Fruit fly (Drosophila melanogaster) whole organism, embryonic: ENCODE measurements around the gene Osi19.

Experiments used
- Atf6 ChIP-seq: fragments of 200-800 bp; sonication (Bioruptor generic); IDR thresholded peaks from 2 replicates; pipeline ENCODE4 v1.3.6; 2022; ENCODE audit warnings: missing biosample characterization, missing genetic modification characterization
- CG10267 ChIP-seq: fragments of 200-800 bp; sonication (Bioruptor generic); optimal IDR thresholded peaks from 2 replicates; lab custom pipeline; 2018; ENCODE audit warnings: missing biosample characterization, mild to moderate bottlenecking, missing genetic modification characterization, moderate library complexity
- CG10959 ChIP-seq: fragments of 200-800 bp; sonication (Bioruptor generic); IDR thresholded peaks from 2 replicates; pipeline ENCODE4 v1.3.6; 2022; ENCODE audit warnings: missing biosample characterization, missing genetic modification characterization
- CG11504 ChIP-seq: fragments of 200-800 bp; sonication (Bioruptor generic); optimal IDR thresholded peaks from 3 replicates; lab custom pipeline; 2019; ENCODE audit warnings: missing biosample characterization, mild to moderate bottlenecking, missing genetic modification characterization, moderate library complexity
- CG12659 ChIP-seq: fragments of 200-800 bp; sonication (Bioruptor generic); optimal IDR thresholded peaks from 3 replicates; lab custom pipeline; 2017; ENCODE audit warnings: mild to moderate bottlenecking, missing biosample characterization, missing genetic modification reagents, missing genetic modification characterization
- CG12942 ChIP-seq: fragments of 200-800 bp; sonication (Bioruptor generic); optimal IDR thresholded peaks from 3 replicates; lab custom pipeline; 2016; ENCODE audit warnings: missing biosample characterization, missing genetic modification characterization
- CG1529 ChIP-seq: fragments of 200-800 bp; sonication (Bioruptor generic); optimal IDR thresholded peaks from 3 replicates; lab custom pipeline; 2018; ENCODE audit warnings: missing biosample characterization, missing genetic modification characterization
- CG17802 ChIP-seq: fragments of 200-800 bp; sonication (Bioruptor generic); optimal IDR thresholded peaks from 2 replicates; lab custom pipeline; 2018; ENCODE audit warnings: missing biosample characterization, mild to moderate bottlenecking, missing genetic modification characterization, moderate library complexity
- CG31224 ChIP-seq: fragments of 200-800 bp; sonication (Bioruptor generic); IDR thresholded peaks from 2 replicates; pipeline ENCODE4 v1.3.6; 2022; ENCODE audit warnings: missing biosample characterization, missing genetic modification characterization
- CG32767 ChIP-seq: fragments of 200-800 bp; sonication (Bioruptor generic); IDR thresholded peaks from 2 replicates; pipeline ENCODE4 v1.3.6; 2022; ENCODE audit warnings: missing biosample characterization, missing genetic modification characterization
- CG4360 ChIP-seq: fragments of 200-800 bp; sonication (Bioruptor generic); IDR thresholded peaks from 2 replicates; pipeline ENCODE4 v1.3.6; 2022; ENCODE audit warnings: missing biosample characterization, missing genetic modification characterization
- CG43689 ChIP-seq: fragments of 200-800 bp; sonication (Bioruptor generic); IDR thresholded peaks from 2 replicates; pipeline ENCODE4 v1.3.6; 2022; ENCODE audit warnings: missing biosample characterization, missing genetic modification characterization
- CG4854 ChIP-seq: fragments of 200-800 bp; sonication (Bioruptor generic); optimal IDR thresholded peaks from 2 replicates; lab custom pipeline; 2016; ENCODE audit warnings: missing biosample characterization, missing genetic modification characterization, inconsistent platforms
- CG6254 ChIP-seq: fragments of 200-800 bp; sonication (Bioruptor generic); optimal IDR thresholded peaks from 3 replicates; lab custom pipeline; 2017; ENCODE audit warnings: mild to moderate bottlenecking, missing biosample characterization, missing genetic modification reagents, missing genetic modification characterization
- CG6765 ChIP-seq: fragments of 200-800 bp; sonication (Bioruptor generic); optimal IDR thresholded peaks from 3 replicates; lab custom pipeline; 2017; ENCODE audit warnings: missing biosample characterization, mild to moderate bottlenecking, missing genetic modification characterization
- CG9437 ChIP-seq: fragments of 200-800 bp; sonication (Bioruptor generic); optimal IDR thresholded peaks from 2 replicates; lab custom pipeline; 2018; ENCODE audit warnings: missing biosample characterization, mild to moderate bottlenecking, missing genetic modification characterization
- CrebB ChIP-seq: fragments of 200-800 bp; sonication (Bioruptor generic); optimal IDR thresholded peaks from 3 replicates; lab custom pipeline; 2018; ENCODE audit warnings: missing biosample characterization, mild to moderate bottlenecking, missing genetic modification characterization
- Dbx ChIP-seq: fragments of 200-800 bp; sonication (Bioruptor generic); IDR thresholded peaks from 3 replicates; pipeline ENCODE4 v1.3.6; 2022; ENCODE audit warnings: missing biosample characterization, missing genetic modification characterization
- Deaf1 ChIP-seq: fragments of 200-800 bp; optimal IDR thresholded peaks from 3 replicates; lab custom pipeline; 2019; ENCODE audit warnings: missing biosample characterization, mild to moderate bottlenecking, missing genetic modification characterization, moderate library complexity
- Dip2 ChIP-seq: fragments of 200-800 bp; sonication (Bioruptor generic); IDR thresholded peaks from 2 replicates; pipeline ENCODE4 v1.3.6; 2022; ENCODE audit warnings: missing biosample characterization, missing genetic modification characterization
- Gug ChIP-seq: fragments of 200-800 bp; sonication (Bioruptor generic); IDR thresholded peaks from 4 replicates; pipeline ENCODE4 v1.3.6; 2022; ENCODE audit warnings: missing biosample characterization, missing genetic modification characterization
- Lim3 ChIP-seq: fragments of 200-800 bp; sonication (Bioruptor generic); IDR thresholded peaks from 2 replicates; pipeline ENCODE4 v1.3.6; 2022; ENCODE audit warnings: missing biosample characterization, missing genetic modification characterization
- Lpt ChIP-seq: fragments of >200 bp; optimal IDR thresholded peaks from 2 replicates; lab custom pipeline; 2018; ENCODE audit warnings: missing biosample characterization, missing genetic modification characterization
- MTF-1 ChIP-seq: fragments of 200-800 bp; sonication (Bioruptor generic); optimal IDR thresholded peaks from 2 replicates; lab custom pipeline; 2018; ENCODE audit warnings: missing biosample characterization, mild to moderate bottlenecking, missing genetic modification characterization, borderline replicate concordance
- Max ChIP-seq: fragments of 200-800 bp; sonication (Bioruptor generic); optimal IDR thresholded peaks from 2 replicates; lab custom pipeline; 2016; ENCODE audit warnings: missing biosample characterization, mild to moderate bottlenecking, missing genetic modification characterization
- Opbp ChIP-seq: fragments of 200-800 bp; sonication (Bioruptor generic); IDR thresholded peaks from 3 replicates; pipeline ENCODE4 v1.3.6; 2022; ENCODE audit warnings: missing biosample characterization, missing genetic modification characterization; ENCODE audit not compliant: partially characterized antibody
- Optix ChIP-seq: fragments of 200-800 bp; sonication (Bioruptor generic); IDR thresholded peaks from 3 replicates; pipeline ENCODE4 v1.3.6; 2022; ENCODE audit warnings: missing biosample characterization, missing genetic modification characterization
- Pdp1 ChIP-seq, 2 experiments: fragments of 200-800 bp; sonication (Bioruptor generic); optimal IDR thresholded peaks; 3 replicates each; lab custom pipeline; 2016; ENCODE audit warnings: missing biosample characterization in 2 of 2, missing genetic modification characterization in 2 of 2, mild to moderate bottlenecking in 1 of 2, moderate library complexity in 1 of 2
- Ptx1 ChIP-seq: fragments of 200-800 bp; sonication (Bioruptor generic); IDR thresholded peaks from 2 replicates; pipeline ENCODE4 v1.3.6; 2022; ENCODE audit warnings: missing biosample characterization, missing genetic modification characterization
- Side ChIP-seq: fragments of 200-800 bp; sonication (Bioruptor generic); optimal IDR thresholded peaks from 2 replicates; lab custom pipeline; 2016; ENCODE audit warnings: missing biosample characterization, missing genetic modification characterization
- Sox100B ChIP-seq: fragments of 200-800 bp; sonication (Bioruptor generic); optimal IDR thresholded peaks from 3 replicates; lab custom pipeline; 2018; ENCODE audit warnings: missing biosample characterization, mild to moderate bottlenecking, missing genetic modification characterization
- Spps ChIP-seq: fragments of 200-800 bp; sonication (Bioruptor generic); optimal IDR thresholded peaks from 2 replicates; lab custom pipeline; 2018; ENCODE audit warnings: missing biosample characterization, mild to moderate bottlenecking, missing genetic modification characterization
- Taf1 ChIP-seq: fragments of 200-800 bp; sonication (Bioruptor generic); IDR thresholded peaks from 2 replicates; pipeline ENCODE4 v1.3.6; 2022; ENCODE audit warnings: missing biosample characterization, missing genetic modification characterization
- br ChIP-seq: fragments of >200 bp; optimal IDR thresholded peaks from 2 replicates; lab custom pipeline; 2017
- dati ChIP-seq: fragments of 200-800 bp; sonication (Bioruptor generic); IDR thresholded peaks from 2 replicates; pipeline ENCODE4 v1.3.6; 2022; ENCODE audit warnings: missing biosample characterization, missing genetic modification characterization
- dysf ChIP-seq: fragments of 200-800 bp; sonication (Bioruptor generic); IDR thresholded peaks from 3 replicates; pipeline ENCODE4 v1.3.6; 2022; ENCODE audit warnings: missing biosample characterization, missing genetic modification characterization
- emc ChIP-seq: fragments of 200-800 bp; sonication (Bioruptor generic); optimal IDR thresholded peaks from 2 replicates; lab custom pipeline; 2016; ENCODE audit warnings: missing biosample characterization, missing genetic modification characterization
- hb ChIP-seq: fragments of 200-800 bp; sonication (Bioruptor generic); IDR thresholded peaks from 3 replicates; pipeline ENCODE4 v1.3.6; 2022; ENCODE audit warnings: missing biosample characterization, missing genetic modification characterization; ENCODE audit not compliant: partially characterized antibody
- jigr1 ChIP-seq: fragments of 200-800 bp; sonication (Bioruptor generic); IDR thresholded peaks from 3 replicates; pipeline ENCODE4 v1.3.6; 2022; ENCODE audit warnings: missing biosample characterization, missing genetic modification characterization
- jing ChIP-seq: fragments of 200-800 bp; sonication (Bioruptor generic); optimal IDR thresholded peaks from 2 replicates; lab custom pipeline; 2018; ENCODE audit warnings: missing biosample characterization, mild to moderate bottlenecking, missing genetic modification characterization
- kni ChIP-seq: fragments of 200-800 bp; sonication (Bioruptor generic); optimal IDR thresholded peaks from 3 replicates; lab custom pipeline; 2017; ENCODE audit warnings: mild to moderate bottlenecking, missing biosample characterization, missing genetic modification reagents, missing genetic modification characterization
- lilli ChIP-seq: fragments of 200-800 bp; sonication (Bioruptor generic); optimal IDR thresholded peaks from 3 replicates; lab custom pipeline; 2016; ENCODE audit warnings: missing biosample characterization, missing genetic modification characterization
- mld ChIP-seq: fragments of 200-800 bp; sonication (Bioruptor generic); IDR thresholded peaks from 3 replicates; pipeline ENCODE4 v1.3.6; 2022; ENCODE audit warnings: missing biosample characterization, missing genetic modification characterization; ENCODE audit not compliant: partially characterized antibody
- org-1 ChIP-seq: fragments of 200-800 bp; sonication (Bioruptor generic); optimal IDR thresholded peaks from 2 replicates; lab custom pipeline; 2017; ENCODE audit warnings: missing biosample characterization, missing genetic modification characterization
- pum ChIP-seq: fragments of 200-800 bp; sonication (Bioruptor generic); optimal IDR thresholded peaks from 2 replicates; lab custom pipeline; 2016; ENCODE audit warnings: missing biosample characterization, missing genetic modification characterization
- ranshi ChIP-seq: fragments of 200-800 bp; sonication (Bioruptor generic); IDR thresholded peaks from 2 replicates; pipeline ENCODE4 v1.3.6; 2022; ENCODE audit warnings: missing biosample characterization, missing genetic modification characterization
- rib ChIP-seq: fragments of 200-800 bp; sonication (Bioruptor generic); IDR thresholded peaks from 2 replicates; pipeline ENCODE4 v1.3.6; 2022; ENCODE audit warnings: missing biosample characterization, missing genetic modification characterization
- run ChIP-seq: fragments of 200-800 bp; sonication (Bioruptor generic); optimal IDR thresholded peaks from 3 replicates; lab custom pipeline; 2018; ENCODE audit warnings: missing biosample characterization, mild to moderate bottlenecking, missing genetic modification characterization
- shn ChIP-seq: fragments of 200-800 bp; sonication (Bioruptor generic); optimal IDR thresholded peaks from 3 replicates; lab custom pipeline; 2016; ENCODE audit warnings: missing biosample characterization, missing genetic modification characterization
- sisA ChIP-seq: fragments of 200-800 bp; sonication (Bioruptor generic); IDR thresholded peaks from 2 replicates; pipeline ENCODE4 v1.3.6; 2022; ENCODE audit warnings: missing biosample characterization, missing genetic modification characterization
- sna ChIP-seq: fragments of 200-800 bp; sonication (Bioruptor generic); IDR thresholded peaks from 2 replicates; pipeline ENCODE4 v1.3.6; 2022; ENCODE audit warnings: missing biosample characterization, missing genetic modification characterization; ENCODE audit not compliant: partially characterized antibody
- sug ChIP-seq: fragments of 200-800 bp; optimal IDR thresholded peaks from 2 replicates; lab custom pipeline; 2019; ENCODE audit warnings: missing biosample characterization, mild to moderate bottlenecking, missing genetic modification characterization, moderate library complexity

Gene Osi19

dm6 chr3R:6368100-6368499 lies 32.9 kb downstream of the Osi19 start, which contains the start of gene CG42724 (continued):
- TF ChIP-seq ranshi (GFP tag; lab: Robert Waterston, UW) (peak; percentile 72), Pdp1 (GFP tag; optimal IDR thresholded peaks at IDR 0.05; lab: Kevin White, UChicago) (peak; percentile 74 to 80), CG12659 (GFP tag; lab: Kevin White, UChicago) (peak; percentile 67), Opbp (GFP tag; lab: Robert Waterston, UW) (no peak), CG9437 (GFP tag; lab: Kevin White, UChicago) (no peak), Side (peak; percentile 77), CG4360 (GFP tag; lab: Robert Waterston, UW) (no peak), CG43689 (GFP tag; lab: Robert Waterston, UW) (no peak), Dbx (GFP tag; lab: Robert Waterston, UW) (no peak), Lpt (no peak), CG6254 (GFP tag; lab: Kevin White, UChicago) (no peak), br (lab: Kevin White, UChicago) (no peak), CG31224 (GFP tag; lab: Robert Waterston, UW) (0 out of 2 replicates have a peak, but pooled peaks have one; percentile 30), Deaf1 (tag; lab: Kevin White, UChicago) (no peak), CG1529 (GFP tag; lab: Kevin White, UChicago) (no peak), Dip2 (GFP tag; lab: Robert Waterston, UW) (no peak), dysf (peak; percentile 52; the same call in 2 of the 3 replicates), CG32767 (GFP tag; lab: Robert Waterston, UW) (no peak), sisA (GFP tag; lab: Robert Waterston, UW) (peak; percentile 67), jigr1 (no peak), mld (GFP tag; lab: Robert Waterston, UW) (no peak), CG10959 (GFP tag; lab: Robert Waterston, UW) (no peak), emc (GFP tag; lab: Kevin White, UChicago) (peak; percentile 25), Atf6 (GFP tag; lab: Robert Waterston, UW) (peak; percentile 36; the same call in 1 of the 2 replicates), CG12942 (GFP tag; lab: Kevin White, UChicago) (peak; percentile 41), org-1 (GFP tag; lab: Kevin White, UChicago) (peak; percentile 43), CG11504 (tag; lab: Kevin White, UChicago) (no peak), Taf1 (GFP tag; lab: Robert Waterston, UW) (no peak), Gug (peak; percentile 60; the same call in 2 of the 4 replicates), kni (no peak), run (tag; lab: Kevin White, UChicago) (no peak), jing (GFP tag; lab: Kevin White, UChicago) (no peak), CG4854 (GFP tag; lab: Kevin White, UChicago) (peak; percentile 50), Optix (GFP tag; lab: Robert Waterston, UW) (peak; percentile 69), Spps (tag; lab: Kevin White, UChicago) (no peak), CG10267 (tag; lab: Kevin White, UChicago) (peak; percentile 35), Ptx1 (peak; percentile 74), CG6765 (no peak), Max (GFP tag; lab: Kevin White, UChicago) (peak; percentile 11), CrebB (tag; lab: Kevin White, UChicago) (peak; percentile 63), lilli (GFP tag; lab: Kevin White, UChicago) (peak; percentile 83), hb (GFP tag; lab: Robert Waterston, UW) (no peak), sna (GFP tag; lab: Robert Waterston, UW) (0 out of 2 replicates have a peak, but pooled peaks have one; percentile 13), CG17802 (tag; lab: Kevin White, UChicago) (no peak), rib (no peak), shn (GFP tag; lab: Kevin White, UChicago) (peak; percentile 68), MTF-1 (GFP tag; lab: Kevin White, UChicago) (no peak), Lim3 (GFP tag; lab: Robert Waterston, UW) (no peak), sug (no peak), pum (peak; percentile 71), dati (GFP tag; lab: Robert Waterston, UW) (no peak), Sox100B (GFP tag; lab: Kevin White, UChicago) (no peak)
